Worm (Caenorhabditis elegans) whole organism, L3 larva: ENCODE data around the gene gst-32.

ENCODE experiments used
- R02D3.7 ChIP-seq: fragments of 150-350 bp; optimal IDR thresholded peaks from 2 replicates; lab custom pipeline; 2014; ENCODE audit warnings: missing biosample characterization, missing genetic modification characterization
- ama-1 ChIP-seq: fragments of 150-350 bp; optimal IDR thresholded peaks from 2 replicates; lab custom pipeline; 2018
- ceh-16 ChIP-seq: sonication (generic microtip); optimal IDR thresholded peaks from 2 replicates; lab custom pipeline; 2017; ENCODE audit warnings: missing biosample characterization, missing genetic modification characterization
- ceh-82 ChIP-seq: fragments of 150-350 bp; optimal IDR thresholded peaks from 2 replicates; lab custom pipeline; 2014; ENCODE audit warnings: missing biosample characterization, missing genetic modification characterization
- daf-12 ChIP-seq: fragments of 150-350 bp; optimal IDR thresholded peaks from 2 replicates; lab custom pipeline; 2014; ENCODE audit warnings: missing biosample characterization, missing genetic modification reagents, missing genetic modification characterization
- egl-27 ChIP-seq: sonication (generic microtip); optimal IDR thresholded peaks from 4 replicates; lab custom pipeline; 2017; ENCODE audit warnings: missing biosample characterization, missing genetic modification reagents, missing genetic modification characterization
- elt-2 ChIP-seq: sonication (generic microtip); optimal IDR thresholded peaks from 2 replicates; lab custom pipeline; 2016; ENCODE audit warnings: missing genetic modification reagents, mild to moderate bottlenecking, missing genetic modification characterization, missing compliant biosample characterization
- elt-3 ChIP-seq, 3 experiments: fragments of 150-350 bp in 1 of 3; sonication (generic microtip) in 2 of 3; optimal IDR thresholded peaks; 2 replicates in 2 of 3; 4 replicates in 1 of 3; lab custom pipeline; 2014 to 2017; ENCODE audit warnings: missing biosample characterization in 3 of 3, missing genetic modification characterization in 3 of 3
- eor-1 ChIP-seq, 2 experiments: fragments of 150-350 bp; optimal IDR thresholded peaks; 2 replicates each; lab custom pipeline; 2014 to 2018; ENCODE audit warnings: missing biosample characterization in 2 of 2, missing genetic modification characterization in 2 of 2
- fkh-10 ChIP-seq: sonication (generic microtip); optimal IDR thresholded peaks from 2 replicates; lab custom pipeline; 2017; ENCODE audit warnings: missing biosample characterization, missing genetic modification reagents, missing genetic modification characterization
- fkh-2 ChIP-seq: fragments of 150-350 bp; optimal IDR thresholded peaks from 2 replicates; lab custom pipeline; 2014; ENCODE audit warnings: missing biosample characterization, missing genetic modification reagents, missing genetic modification characterization
- fos-1 ChIP-seq: fragments of 150-350 bp; optimal IDR thresholded peaks from 2 replicates; lab custom pipeline; 2014; ENCODE audit warnings: missing biosample characterization, missing genetic modification characterization
- jun-1 ChIP-seq: fragments of 150-350 bp; optimal IDR thresholded peaks from 2 replicates; lab custom pipeline; 2014; ENCODE audit warnings: missing biosample characterization, missing genetic modification reagents, missing genetic modification characterization
- lin-15B ChIP-seq: fragments of 150-350 bp; optimal IDR thresholded peaks from 2 replicates; lab custom pipeline; 2014; ENCODE audit warnings: missing biosample characterization, missing genetic modification characterization
- lin-39 ChIP-seq: fragments of 150-350 bp; optimal IDR thresholded peaks from 2 replicates; lab custom pipeline; 2018; ENCODE audit warnings: missing biosample characterization, missing genetic modification reagents, missing genetic modification characterization
- lsy-12 ChIP-seq: sonication (generic microtip); optimal IDR thresholded peaks from 2 replicates; lab custom pipeline; 2016; ENCODE audit warnings: mild to moderate bottlenecking, missing genetic modification characterization, missing compliant biosample characterization
- mdl-1 ChIP-seq: fragments of 150-350 bp; optimal IDR thresholded peaks from 2 replicates; lab custom pipeline; 2014; ENCODE audit warnings: missing biosample characterization, missing genetic modification characterization
- mml-1 ChIP-seq: fragments of 150-350 bp; sonication (generic microtip); optimal IDR thresholded peaks from 3 replicates; lab custom pipeline; 2014; ENCODE audit warnings: missing biosample characterization, missing genetic modification characterization
- nhr-23 ChIP-seq: fragments of 150-350 bp; optimal IDR thresholded peaks from 2 replicates; lab custom pipeline; 2014; ENCODE audit warnings: missing biosample characterization, missing genetic modification reagents, missing genetic modification characterization
- nhr-43 ChIP-seq: sonication (generic microtip); optimal IDR thresholded peaks from 2 replicates; lab custom pipeline; 2016; ENCODE audit warnings: mild to moderate bottlenecking, missing genetic modification characterization, missing compliant biosample characterization; ENCODE audit not compliant: poor library complexity, severe bottlenecking
- nhr-67 ChIP-seq: fragments of 150-350 bp; optimal IDR thresholded peaks from 2 replicates; lab custom pipeline; 2014; ENCODE audit warnings: missing biosample characterization, missing genetic modification characterization
- nhr-76 ChIP-seq: fragments of 150-350 bp; sonication (generic microtip); optimal IDR thresholded peaks from 5 replicates; lab custom pipeline; 2014; ENCODE audit warnings: missing biosample characterization, missing genetic modification characterization
- pha-4 ChIP-seq: fragments of 150-350 bp; optimal IDR thresholded peaks from 2 replicates; lab custom pipeline; 2014; ENCODE audit warnings: missing biosample characterization, missing genetic modification reagents, missing genetic modification characterization
- sea-2 ChIP-seq: fragments of 150-350 bp; sonication (generic microtip); optimal IDR thresholded peaks from 4 replicates; lab custom pipeline; 2014; ENCODE audit warnings: missing biosample characterization, missing genetic modification reagents, missing genetic modification characterization
- skn-1 ChIP-seq: fragments of 150-350 bp; optimal IDR thresholded peaks from 2 replicates; lab custom pipeline; 2014; ENCODE audit warnings: missing biosample characterization, missing genetic modification characterization
- snpc-4 ChIP-seq: fragments of 150-350 bp; optimal IDR thresholded peaks from 2 replicates; lab custom pipeline; 2014; ENCODE audit warnings: missing biosample characterization, missing genetic modification characterization
- unc-62 ChIP-seq: fragments of 150-350 bp; sonication (generic microtip); optimal IDR thresholded peaks from 4 replicates; lab custom pipeline; 2014; ENCODE audit warnings: missing biosample characterization, missing genetic modification reagents, missing genetic modification characterization
- zag-1 ChIP-seq: fragments of 150-350 bp; optimal IDR thresholded peaks from 2 replicates; lab custom pipeline; 2014; ENCODE audit warnings: missing biosample characterization, missing genetic modification characterization
- ztf-11 ChIP-seq: fragments of 150-350 bp; optimal IDR thresholded peaks from 2 replicates; lab custom pipeline; 2014; ENCODE audit warnings: missing biosample characterization, missing genetic modification characterization
- ztf-4 ChIP-seq: fragments of 150-350 bp; optimal IDR thresholded peaks from 2 replicates; lab custom pipeline; 2014; ENCODE audit warnings: missing biosample characterization, missing genetic modification characterization

The gst-32 gene

DNA sequence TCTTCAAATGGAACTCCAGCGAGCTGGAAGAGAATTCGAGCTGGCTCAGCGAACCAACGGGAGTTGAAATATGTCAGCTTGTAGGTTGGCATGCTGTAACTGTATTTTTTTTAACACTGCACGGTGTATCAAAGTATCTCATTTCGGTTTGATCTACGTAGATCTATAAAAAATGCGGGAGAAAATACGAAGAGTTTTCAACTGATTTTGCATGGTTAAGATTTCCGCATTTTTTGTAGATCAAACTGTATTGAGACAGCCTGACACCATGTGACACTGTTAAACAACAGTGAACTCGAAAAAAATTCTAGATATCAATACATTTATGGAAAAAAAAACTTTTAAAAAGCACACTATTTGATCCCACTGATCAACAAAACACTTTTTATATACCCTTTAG lies at the start of gene gst-32:
TSS of gene gst-32 (minus strand) at position 101 of the 400 bp plus-strand sequence.
- TF ChIP-seq unc-62, result no peak
- TF ChIP-seq fkh-10, result no peak
- TF ChIP-seq nhr-67 (tag; lab: Kevin White, UChicago), result no peak

DNA sequence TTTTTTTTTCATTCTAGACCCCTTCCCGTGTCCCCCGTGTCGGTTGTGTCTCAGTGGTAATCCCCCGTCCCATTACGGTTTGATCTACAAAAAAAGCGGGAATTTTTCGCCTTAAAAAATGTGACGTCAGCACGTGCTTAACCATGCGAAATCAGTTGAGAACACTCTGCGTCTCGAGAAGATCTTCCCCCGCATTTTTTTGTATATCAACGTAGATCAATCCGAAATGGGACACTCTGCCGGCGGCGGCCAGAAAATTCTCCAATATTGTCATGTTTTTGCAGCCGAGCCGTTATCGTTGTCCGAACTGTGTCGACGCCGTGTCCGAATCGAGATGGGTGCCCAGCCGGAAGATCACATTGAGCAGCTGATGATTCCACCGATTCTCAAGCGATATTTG lies 49.6 kb upstream of the gst-32 start:
- TF ChIP-seq unc-62, result no peak
- TF ChIP-seq elt-3 (tag; optimal IDR thresholded peaks at IDR 0.05; lab: Kevin White, UChicago), result no peak
- TF ChIP-seq skn-1 (tag; lab: Kevin White, UChicago), result no peak
- TF ChIP-seq ztf-4 (tag; lab: Kevin White, UChicago), result no peak
- no peak for TF ChIP-seq egl-27 (tag; lab: Kevin White, UChicago)
- no peak for TF ChIP-seq snpc-4 (tag; lab: Kevin White, UChicago)
- TF ChIP-seq sea-2, result no peak
- no peak for TF ChIP-seq nhr-43 (tag; lab: Kevin White, UChicago)

DNA sequence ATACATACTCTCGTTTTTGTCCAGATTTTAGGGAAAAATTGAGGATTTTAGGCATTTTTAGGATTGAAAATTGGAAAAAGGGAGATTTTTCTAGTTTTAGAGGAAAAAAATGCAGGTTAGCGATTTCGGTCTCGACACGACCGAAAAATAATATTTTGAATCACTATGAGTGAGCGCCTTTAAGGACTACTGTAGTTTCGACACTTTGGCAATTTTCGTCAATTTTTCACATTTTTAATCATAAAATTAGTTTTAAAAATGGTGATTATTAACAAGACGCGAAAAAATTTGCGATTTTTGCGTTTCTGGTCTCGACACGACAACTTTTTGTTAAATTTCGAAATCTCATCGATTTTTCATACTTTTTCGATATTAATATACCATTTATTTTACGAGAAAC lies 48.4 kb upstream of the gst-32 start:
- TF ChIP-seq jun-1 (tag; lab: Kevin White, UChicago) (no peak), ztf-4 (tag; lab: Kevin White, UChicago) (no peak), nhr-43 (tag; lab: Kevin White, UChicago) (no peak), skn-1 (tag; lab: Kevin White, UChicago) (no peak), ama-1 (no peak), lin-15B (tag; lab: Kevin White, UChicago) (no peak), ztf-11 (tag; lab: Kevin White, UChicago) (no peak), R02D3.7 (no peak), ceh-16 (tag; lab: Kevin White, UChicago) (no peak), ceh-82 (tag; lab: Kevin White, UChicago) (no peak), mdl-1 (tag; lab: Kevin White, UChicago) (no peak), unc-62 (no peak)

DNA sequence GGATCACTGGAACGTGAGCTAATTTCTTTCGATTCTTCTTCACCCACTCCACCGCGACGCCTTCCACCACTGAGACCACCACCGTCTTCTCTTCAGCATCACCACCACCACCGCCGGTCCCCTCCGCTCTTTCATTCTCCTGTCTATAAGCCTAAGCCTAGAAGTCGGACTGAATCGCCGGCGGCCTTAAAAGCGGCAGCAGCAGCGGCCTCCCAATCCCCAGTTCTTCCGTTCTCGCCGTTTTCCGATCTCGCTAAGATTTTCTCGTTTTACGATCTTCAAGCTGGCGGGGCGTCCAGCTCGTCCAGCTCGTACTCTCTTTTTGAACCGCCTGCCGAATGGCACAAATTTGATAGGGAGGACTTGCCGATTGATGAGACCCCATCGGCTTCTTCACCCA lies 47.8 kb upstream of the gst-32 start:
- no peak for TF ChIP-seq nhr-67 (tag; lab: Kevin White, UChicago)
- TF ChIP-seq fos-1 (tag; lab: Kevin White, UChicago), result no peak
- no peak for TF ChIP-seq zag-1 (tag; lab: Kevin White, UChicago)
- no peak for TF ChIP-seq lin-15B (tag; lab: Kevin White, UChicago)
- TF ChIP-seq nhr-23 (tag; lab: Kevin White, UChicago), result no peak
- no peak for TF ChIP-seq fkh-2 (tag; lab: Kevin White, UChicago)

DNA sequence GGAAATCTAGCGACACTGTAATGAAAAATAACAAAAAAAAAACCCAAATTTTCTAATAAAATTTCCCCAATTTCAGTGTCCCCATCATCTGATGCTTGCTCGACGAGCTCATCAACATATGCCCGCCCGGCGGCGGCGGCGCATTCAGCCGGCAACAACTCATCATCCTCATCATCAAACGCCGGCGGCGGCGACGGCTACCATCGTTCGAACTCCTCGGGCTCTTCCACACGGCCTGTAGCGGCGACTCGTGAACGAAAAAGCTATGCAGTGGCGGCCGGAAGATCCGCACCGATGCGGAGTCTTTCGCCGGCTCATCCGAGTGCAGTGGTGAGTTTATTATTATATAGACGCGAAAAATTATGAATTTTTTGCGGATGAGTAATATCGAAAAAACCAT lies 41.7 kb upstream of the gst-32 start:
- no peak for TF ChIP-seq ama-1
- TF ChIP-seq skn-1 (tag; lab: Kevin White, UChicago), result no peak
- no peak for TF ChIP-seq lsy-12 (tag; lab: Kevin White, UChicago)
- TF ChIP-seq unc-62, result no peak
- TF ChIP-seq nhr-76 (tag; lab: Kevin White, UChicago), result no peak
- no peak for TF ChIP-seq eor-1 (tag; optimal IDR thresholded peaks at IDR 0.05; lab: Kevin White, UChicago)
- no peak for TF ChIP-seq mml-1 (tag; lab: Kevin White, UChicago)

DNA sequence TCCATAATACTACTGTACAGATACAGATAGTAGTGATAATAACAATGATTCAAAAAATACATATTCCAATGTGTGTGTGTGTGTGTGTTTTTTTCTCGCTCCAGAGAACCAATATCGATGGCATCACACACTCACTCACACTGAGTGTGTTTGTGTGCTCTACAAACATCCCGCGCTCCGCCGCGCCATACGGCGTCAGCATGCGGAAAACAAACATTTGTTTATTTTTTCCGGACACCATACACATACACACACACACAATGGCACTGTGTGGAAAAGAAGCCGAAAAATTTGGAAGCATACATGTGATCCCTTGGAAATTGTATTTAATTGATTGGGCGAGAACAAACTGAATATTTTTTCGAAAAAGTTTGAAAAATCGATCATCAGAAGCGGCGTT lies 40.6 kb upstream of the gst-32 start:
- TF ChIP-seq fkh-10 (no peak), pha-4 (tag; lab: Kevin White, UChicago) (peak; percentile 65)
- TF ChIP-seq, all 47 proteins: peak for 1

DNA sequence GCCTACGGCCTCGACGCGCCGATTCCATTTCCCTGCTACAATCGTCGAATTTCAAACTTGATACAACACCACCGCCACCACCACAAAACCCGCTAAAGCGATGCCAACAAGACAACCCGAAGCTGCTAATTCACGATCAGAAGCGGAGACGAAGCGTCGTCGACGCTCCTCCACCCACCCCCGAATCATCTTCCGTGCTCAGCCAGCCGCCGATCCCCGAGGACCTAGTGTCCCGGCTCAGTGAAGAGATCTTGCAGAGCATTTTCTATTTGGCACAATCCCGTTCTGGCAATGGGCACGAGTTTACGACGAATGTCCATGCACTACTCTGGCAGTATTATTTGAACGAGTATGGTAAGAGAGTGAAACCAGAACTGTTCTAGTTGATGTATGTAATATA lies 40.2 kb upstream of the gst-32 start:
- TF ChIP-seq eor-1 (tag; optimal IDR thresholded peaks at IDR 0.05; lab: Kevin White, UChicago) (no peak), ztf-4 (tag; lab: Kevin White, UChicago) (no peak), elt-3 (tag; optimal IDR thresholded peaks at IDR 0.05; lab: Kevin White, UChicago) (no peak), nhr-67 (tag; lab: Kevin White, UChicago) (no peak), pha-4 (tag; lab: Kevin White, UChicago) (no peak), lin-39 (no peak), daf-12 (no peak), elt-2 (no peak), lsy-12 (tag; lab: Kevin White, UChicago) (no peak), ceh-82 (tag; lab: Kevin White, UChicago) (no peak), sea-2 (no peak)
